Worm (Caenorhabditis elegans): Measurements from ENCODE around the gene M106.7.

The M106.7 gene

DNA sequence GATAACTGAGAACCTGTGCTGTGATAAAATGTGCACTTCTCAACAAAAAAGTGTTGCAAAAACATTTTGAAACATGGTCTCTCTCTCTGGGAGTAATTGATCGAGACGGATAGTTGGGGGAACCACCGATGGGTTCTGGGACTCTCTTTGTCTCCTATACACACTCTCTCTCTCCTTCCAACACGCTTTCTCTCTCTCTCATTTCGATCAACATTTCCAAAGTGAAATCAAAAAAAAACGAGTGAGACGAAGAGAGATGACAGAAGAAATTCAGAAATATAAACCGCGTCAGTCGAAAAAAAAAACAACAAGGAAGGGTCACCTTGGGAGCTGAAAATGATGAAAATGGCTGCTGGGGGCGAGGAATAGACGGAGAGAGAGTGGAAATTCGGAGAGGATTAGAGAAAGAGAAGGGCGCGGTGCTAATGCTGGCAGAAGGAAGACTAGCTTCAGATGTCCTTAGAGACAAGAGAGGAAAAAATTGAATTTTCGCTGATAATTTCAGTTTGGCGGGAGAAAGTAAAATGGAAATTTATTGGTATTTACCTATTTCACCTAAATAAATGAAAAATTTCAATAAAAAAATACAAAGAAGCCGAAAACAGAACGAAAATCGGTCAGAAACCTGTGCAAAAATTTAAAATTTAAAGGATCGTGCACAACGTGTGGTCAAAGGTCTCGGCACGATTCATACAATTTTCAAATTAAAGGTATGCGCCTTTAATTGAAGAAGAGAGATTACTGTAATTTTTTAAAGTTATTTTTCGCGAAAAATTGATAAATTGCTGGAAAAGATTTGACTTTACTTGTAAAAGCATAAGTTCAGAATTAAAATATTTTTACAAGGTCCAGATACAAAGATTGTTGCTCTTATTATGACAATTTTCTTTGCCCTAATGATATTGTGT is 6.0 kb upstream of the M106.7 start:
- no peak for TF ChIP-seq unc-62 (GFP tag; optimal IDR thresholded peaks at IDR 0.05)

DNA sequence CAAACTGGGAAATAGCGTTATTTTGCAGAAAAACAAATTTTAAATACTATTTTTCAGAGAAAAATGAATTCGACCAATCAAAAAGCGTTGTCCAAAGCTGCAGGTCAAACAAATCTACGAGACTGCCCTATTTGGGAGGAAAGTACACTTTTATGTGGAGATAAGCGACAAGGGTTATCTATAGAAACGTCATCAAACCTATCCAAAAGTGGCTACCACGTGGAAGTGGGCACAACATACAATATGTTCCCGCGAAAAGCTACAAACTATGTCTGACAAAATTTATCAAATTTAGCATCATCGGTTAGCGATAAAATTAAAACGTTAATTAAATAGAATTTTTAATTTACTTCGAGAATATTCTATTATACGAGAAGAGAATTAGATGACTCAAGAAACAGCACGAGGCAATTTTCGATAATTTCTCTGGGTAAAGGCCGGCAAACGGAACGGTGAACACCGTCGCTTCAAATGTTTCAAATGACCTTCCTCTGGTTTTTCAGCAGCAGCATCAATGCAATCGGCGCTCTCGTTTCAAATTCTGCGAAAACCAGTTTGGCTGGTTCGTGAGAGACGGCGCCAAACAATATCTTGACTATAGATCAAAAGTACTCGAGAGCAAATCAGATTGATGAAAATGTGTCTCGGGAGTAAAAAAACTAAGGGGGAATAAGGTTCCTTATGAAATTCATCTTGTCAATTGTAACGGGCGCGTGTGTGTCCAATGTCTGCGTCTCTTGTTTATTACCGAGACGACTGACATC is 4.9 kb upstream of the M106.7 start:
- no peak for TF ChIP-seq unc-62 (GFP tag; optimal IDR thresholded peaks at IDR 0.05)

DNA sequence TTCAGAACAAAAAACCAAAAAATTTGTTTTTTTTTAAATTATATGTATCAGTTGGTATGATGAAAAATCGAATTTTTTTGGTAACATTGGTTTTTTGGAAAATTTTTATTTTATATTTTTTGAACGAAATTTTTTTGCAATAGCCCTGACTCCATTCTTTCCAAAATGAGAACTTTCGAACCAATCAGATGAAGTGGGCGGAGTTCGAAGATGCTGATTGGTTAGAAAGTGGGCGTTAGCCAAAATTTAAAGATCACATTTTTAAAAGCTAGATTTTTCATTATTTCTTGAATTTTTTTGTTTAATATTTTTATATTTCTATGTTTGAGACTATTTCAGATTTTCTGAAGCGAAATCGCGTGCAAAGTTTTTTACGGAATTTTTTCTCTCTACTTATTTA is 4.3 kb upstream of the M106.7 start:
- TF ChIP-seq unc-62 (GFP tag; optimal IDR thresholded peaks at IDR 0.05) = no peak

DNA sequence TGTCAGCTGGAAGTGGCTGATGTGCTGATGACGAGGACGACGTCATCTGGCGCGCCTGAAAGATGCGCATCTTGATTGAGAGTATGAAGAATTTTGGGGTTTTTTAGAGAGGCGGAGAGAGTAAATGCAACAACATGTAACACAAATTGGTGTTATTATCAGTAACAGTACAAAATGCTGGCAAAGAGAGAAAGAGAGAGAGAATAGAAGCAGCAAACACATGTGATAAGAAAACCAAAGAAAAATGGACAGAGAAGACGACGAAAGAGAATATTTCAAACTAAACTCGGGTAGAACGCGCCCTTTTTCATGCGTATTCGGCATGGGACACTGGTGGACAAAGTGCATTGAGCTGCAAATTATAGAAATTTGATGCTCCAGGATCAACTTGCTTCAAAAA is 3.9 kb upstream of the M106.7 start, which contains the start of gene M106.3:
M106.3 (minus strand) TSS at position 70 of the 400 bp plus-strand sequence.
- no peak for TF ChIP-seq unc-62 (GFP tag; optimal IDR thresholded peaks at IDR 0.05)

DNA sequence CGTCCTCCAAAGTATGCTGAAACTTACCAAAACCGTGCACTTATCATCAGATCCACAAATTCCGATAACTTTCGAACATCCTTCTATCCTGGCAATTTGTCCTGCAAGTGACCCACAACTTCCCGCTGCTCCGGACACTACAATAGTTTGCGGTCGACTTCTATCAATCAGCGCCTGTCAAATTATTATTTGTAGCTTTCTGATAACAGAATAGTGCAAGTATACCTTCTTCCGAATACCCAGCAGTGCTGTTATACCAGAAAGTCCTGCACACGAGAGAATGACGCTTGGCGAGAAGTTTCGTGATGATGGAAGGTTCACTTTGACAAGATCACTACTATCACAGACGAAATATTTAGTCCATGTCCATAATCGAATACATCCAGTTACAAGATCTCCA is 2.4 kb upstream of the M106.7 start:
- TF ChIP-seq unc-62 (GFP tag; optimal IDR thresholded peaks at IDR 0.05) = no peak

DNA sequence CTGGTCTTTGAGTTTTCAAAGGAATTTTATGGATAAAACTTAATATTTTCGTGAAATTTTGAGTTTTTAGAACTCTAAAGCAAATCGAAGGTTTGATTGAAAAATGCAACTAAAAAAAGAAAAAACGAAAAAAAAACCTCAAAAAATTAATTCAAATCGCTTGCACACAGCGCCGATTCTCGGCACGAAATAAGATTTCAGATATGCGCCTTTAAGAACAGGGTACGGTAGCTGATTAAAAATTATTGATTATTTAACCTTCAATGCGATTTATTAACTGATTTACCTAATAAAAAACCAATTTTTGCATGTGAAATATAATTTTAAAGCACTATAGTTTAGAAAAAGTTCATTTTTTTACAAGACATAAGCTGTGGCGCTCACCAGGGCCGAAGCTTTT is 4.1 kb downstream of the M106.7 start:
- TF ChIP-seq unc-62 (GFP tag; optimal IDR thresholded peaks at IDR 0.05) = no peak

DNA sequence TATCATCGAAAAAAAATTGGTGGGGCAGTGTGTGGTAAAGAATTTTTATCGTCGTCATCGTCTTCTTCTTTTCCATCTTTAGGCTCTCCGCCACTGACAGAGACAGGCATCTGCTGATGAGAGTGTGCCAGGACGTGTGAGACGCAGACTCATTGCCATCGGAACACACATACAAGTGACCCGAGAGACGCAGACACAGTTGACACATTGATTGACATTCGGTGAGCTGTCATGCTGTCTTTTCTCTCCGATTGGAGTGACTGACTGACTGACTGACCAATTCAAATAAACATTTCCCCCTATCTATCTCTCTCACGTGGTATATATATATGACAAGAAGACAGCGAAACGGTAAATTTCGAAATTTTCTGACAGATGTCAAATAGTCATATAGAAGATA is 5.9 kb downstream of the M106.7 start:
- TF ChIP-seq unc-62 (GFP tag; optimal IDR thresholded peaks at IDR 0.05) = no peak

DNA sequence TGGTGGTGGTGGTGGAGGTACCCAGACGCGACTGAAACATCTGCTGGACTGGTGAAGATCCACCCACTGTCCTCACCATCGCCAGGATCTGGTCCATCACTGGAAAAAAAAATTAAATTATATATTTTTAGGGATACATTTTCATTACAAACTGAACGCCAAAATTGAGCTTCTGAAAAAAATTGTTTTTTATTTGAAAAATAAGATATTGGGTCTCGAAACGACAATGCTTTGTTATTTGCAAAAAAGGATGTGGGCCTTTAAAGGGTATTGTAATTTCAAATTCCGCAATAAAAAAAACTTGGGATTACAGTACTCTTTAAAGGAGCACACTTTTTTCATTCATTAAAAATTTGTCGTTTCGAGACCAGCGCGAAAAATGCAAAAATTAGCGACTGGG is 7.1 kb downstream of the M106.7 start, which contains the start of gene M106.2:
M106.2 (minus strand) TSS at position 101 of the 400 bp plus-strand sequence.
- TF ChIP-seq unc-62 (GFP tag; optimal IDR thresholded peaks at IDR 0.05) = no peak

DNA sequence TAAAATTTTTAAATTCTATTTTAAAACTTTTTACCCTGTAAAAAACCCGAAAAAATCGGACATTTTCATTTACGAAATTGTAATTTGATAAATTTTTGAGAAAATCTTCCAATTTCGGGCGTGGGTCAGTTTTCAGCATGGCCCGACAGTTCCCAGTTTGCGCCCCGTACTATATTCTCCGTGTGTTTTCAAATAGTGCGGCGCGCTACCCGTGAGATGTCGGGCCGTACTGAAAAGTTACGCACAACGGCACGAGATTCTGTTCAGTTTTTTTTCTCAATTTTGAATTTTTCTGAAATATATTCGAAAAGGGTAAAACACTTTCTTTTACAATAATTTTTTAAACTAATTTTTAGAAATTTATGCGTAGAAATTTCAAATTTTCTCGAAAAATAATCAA is 9.9 kb downstream of the M106.7 start:
- no peak for TF ChIP-seq unc-62 (GFP tag; optimal IDR thresholded peaks at IDR 0.05)

DNA sequence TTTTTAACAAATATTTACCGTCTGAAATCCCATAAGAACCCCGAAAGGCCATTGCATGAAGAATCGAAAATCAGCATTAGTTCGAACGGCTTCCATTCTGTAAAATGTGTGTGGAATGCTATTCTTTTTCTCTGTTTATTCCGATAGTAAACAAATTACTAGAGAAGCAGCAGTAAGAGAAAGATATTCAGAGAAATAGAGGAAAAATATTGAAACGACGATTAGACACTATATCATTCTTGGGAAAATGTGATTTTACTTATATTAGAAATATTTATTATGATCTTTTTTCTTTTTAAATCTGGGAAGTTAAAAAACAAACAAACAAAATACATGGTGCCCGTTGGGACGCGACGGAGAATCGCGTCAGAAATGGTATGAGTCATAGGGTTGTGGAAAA is 13.4 kb downstream of the M106.7 start, which contains the start of gene M106.8:
M106.8 (minus strand) TSS at position 101 of the 400 bp plus-strand sequence.
- TF ChIP-seq unc-62 (GFP tag; optimal IDR thresholded peaks at IDR 0.05) = no peak

DNA sequence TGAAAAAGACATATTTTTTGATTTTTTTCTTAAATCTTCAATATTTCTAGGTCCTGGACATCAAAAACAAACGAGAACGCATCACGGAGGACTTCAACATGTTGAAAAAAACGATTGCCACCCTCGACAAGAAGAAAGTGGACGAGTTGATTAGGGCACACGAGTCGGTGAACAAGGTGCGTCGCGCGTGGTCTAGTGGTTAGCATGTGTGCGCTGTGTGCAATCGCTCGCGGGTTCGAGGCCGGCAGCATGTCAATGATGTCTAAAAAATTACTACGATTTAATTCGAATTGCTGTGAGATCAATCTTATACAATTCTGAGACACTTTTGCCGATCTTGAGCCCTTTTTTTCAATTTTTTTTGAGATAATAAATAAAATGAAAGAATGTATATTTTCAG is 16.9 kb downstream of the M106.7 start:
- no peak for TF ChIP-seq unc-62 (GFP tag; optimal IDR thresholded peaks at IDR 0.05)

DNA sequence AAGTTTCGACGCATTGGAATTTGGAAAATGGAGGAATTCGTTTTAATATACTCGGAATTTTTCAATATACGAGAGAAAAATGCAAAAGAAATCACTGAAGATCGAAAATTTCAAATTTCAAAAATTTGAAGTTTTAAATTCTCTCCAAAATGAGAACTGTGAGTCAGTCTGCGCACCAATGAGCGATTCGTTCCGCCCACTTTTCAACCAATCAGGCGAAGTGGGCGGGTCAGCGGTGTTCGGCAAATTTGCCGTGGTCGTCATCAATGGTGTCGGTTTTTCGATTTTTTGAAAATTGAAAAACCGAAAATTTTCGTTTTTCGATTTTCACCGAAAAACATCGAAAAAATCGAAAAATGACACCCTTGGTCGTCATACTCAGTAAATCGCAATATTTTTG is 18.4 kb downstream of the M106.7 start:
- no peak for TF ChIP-seq unc-62 (GFP tag; optimal IDR thresholded peaks at IDR 0.05)

DNA sequence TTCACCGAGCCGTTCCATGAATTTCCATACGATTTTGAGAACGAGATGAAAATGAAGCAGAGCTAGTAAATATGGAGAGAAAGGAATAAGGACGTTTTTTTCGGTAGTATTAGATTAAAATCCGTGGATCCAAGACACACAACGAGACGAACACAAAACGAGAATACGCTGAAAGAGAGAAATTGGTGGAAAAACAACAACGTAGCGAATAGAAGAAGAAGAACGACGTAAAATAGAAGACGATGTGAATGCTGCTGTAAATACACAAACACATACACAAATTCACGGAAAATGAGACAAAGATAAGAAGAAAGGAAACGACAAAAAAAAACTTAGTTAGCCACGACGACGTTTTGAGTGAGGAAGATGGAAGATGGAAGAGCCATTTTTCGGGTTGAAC is 22.3 kb downstream of the M106.7 start:
- no peak for TF ChIP-seq unc-62 (GFP tag; optimal IDR thresholded peaks at IDR 0.05)

DNA sequence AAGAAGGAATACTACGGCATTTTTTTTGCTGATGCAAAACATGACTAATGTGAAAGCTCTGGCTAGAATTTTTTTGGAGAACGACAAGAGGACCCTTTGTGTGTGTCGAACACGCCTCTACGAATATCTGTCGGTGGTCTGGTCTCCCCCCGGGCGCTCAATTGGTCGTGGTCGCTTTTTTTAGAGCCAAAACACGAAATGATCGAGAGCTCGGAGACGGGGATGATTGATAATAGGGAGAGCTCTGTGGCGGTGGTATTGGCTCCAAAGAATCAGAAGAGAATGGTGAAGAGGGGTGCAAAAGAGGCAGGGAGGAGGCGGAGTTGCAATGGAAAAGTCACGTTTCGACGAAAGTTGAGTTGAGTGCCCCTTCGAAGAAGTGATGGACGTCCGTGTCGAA is 27.4 kb downstream of the M106.7 start:
- no peak for TF ChIP-seq unc-62 (GFP tag; optimal IDR thresholded peaks at IDR 0.05)

DNA sequence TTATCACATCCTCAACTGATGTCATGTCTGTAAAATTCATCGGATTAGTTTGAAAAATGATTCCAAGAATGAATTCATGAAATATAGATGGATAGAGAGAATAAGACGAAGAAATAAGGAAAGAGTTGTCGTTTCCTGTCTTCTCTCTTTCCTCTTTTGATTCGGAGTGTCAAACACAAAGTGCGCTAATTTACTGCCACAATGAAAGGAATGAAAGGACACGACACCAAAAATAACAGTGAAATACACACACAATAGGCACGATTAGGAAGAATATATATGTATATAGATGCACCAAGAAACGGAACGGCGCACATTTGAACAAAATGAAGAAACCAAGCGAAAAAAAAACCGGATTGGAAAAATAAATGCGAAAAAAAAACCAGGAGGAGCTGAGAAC is 27.9 kb downstream of the M106.7 start, which contains the start of gene VM106R.1:
VM106R.1 (minus strand) TSS at position 101 of the 400 bp plus-strand sequence.
- no peak for TF ChIP-seq unc-62 (GFP tag; optimal IDR thresholded peaks at IDR 0.05)

DNA sequence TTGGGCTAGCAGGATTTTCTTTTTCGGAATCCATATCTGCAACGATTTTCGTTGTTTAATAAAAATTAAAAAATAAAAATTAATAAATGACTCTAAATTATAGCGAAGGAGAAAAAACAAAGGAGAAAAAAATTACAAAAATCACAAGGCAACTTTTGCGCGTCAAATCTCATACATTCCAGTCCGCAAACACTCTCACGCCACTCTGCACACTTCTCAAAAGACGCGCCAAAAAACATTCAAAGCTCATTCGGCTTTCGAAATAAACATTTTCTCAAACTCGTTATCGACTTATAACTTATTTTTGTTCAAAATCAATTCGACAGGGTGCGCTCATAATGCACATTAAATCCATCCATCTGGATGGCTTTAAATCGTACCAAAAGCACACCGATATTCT is 32.9 kb downstream of the M106.7 start, which contains the start of the genes R06F6.12 and mix-1:
R06F6.12 (minus strand) TSS at position 36 of the 400 bp plus-strand sequence.
mix-1 (plus strand) TSS at position 201 of the 400 bp plus-strand sequence.
- TF ChIP-seq unc-62 (GFP tag; optimal IDR thresholded peaks at IDR 0.05) = no peak
